Fruit fly (Drosophila melanogaster) whole organism: ENCODE results near the gene HP4.

Source experiments
- psq ChIP-seq: fragments of >200 bp; optimal IDR thresholded peaks from 2 replicates; lab custom pipeline; 2017
- usp ChIP-seq: fragments of >200 bp; optimal IDR thresholded peaks from 2 replicates; lab custom pipeline; 2017; ENCODE audit warnings: missing biosample characterization, missing genetic modification characterization, mixed read lengths

DNA sequence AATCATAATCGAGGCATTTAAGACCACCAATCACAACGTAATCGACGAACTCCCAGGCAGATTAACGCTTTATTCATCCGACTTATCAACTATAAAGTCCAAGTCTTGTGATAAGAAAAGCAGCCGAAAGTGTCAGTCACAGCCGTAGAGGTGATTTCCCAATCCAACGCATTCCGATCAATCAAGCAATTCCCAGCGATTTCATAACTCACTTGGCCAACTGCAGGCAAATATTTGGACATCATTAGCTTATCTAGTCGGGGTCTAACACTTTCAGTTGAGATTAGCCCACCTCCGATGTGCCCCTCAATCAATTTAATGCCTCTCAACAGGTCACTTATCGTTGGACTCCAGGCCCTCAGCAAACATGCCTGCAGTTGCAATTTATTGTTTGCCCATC is 12.9 kb downstream of the HP4 start:
- TF ChIP-seq usp (GFP tag; lab: Kevin White, UChicago) (no peak), psq (no peak)
